Fruit fly (Drosophila melanogaster): ENCODE measurements around the gene CG3719.

DNA sequence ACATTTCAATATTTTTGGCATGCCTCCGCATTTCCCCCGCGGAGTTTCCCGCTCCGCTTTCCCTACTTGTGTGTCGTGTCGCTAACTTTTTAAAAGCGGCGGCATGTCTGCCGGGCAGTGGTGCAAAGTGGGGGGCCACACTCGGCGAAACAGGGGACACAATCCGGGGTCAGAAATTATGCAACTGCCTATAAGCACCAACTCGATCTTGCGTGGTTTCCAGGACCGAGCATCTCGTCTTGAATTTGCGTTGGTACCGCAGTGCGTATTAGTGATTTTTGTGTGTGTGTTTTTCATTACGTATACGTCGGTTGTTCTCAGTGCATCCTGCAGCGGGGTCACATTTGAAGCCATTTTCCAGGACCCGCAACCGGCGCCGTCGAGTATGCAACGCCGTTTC, 27.4 kb upstream of the CG3719 start:
- TF ChIP-seq Dll (optimal IDR thresholded peaks at IDR 0.05) (no peak), EcR (GFP tag; optimal IDR thresholded peaks at IDR 0.05) (no peak), psq (optimal IDR thresholded peaks at IDR 0.05) (no peak), usp (GFP tag; optimal IDR thresholded peaks at IDR 0.05) (no peak), CG8478 (optimal IDR thresholded peaks at IDR 0.05) (no peak)

Measured in whole organism.